Worm (Caenorhabditis elegans) whole organism, midembryonic: ENCODE results near the gene C03G6.6.

Experiments
- T22C8.4 ChIP-seq: fragments of 200-800 bp; sonication (Bioruptor generic); IDR thresholded peaks from 2 replicates; pipeline ENCODE4 v1.3.6; 2022; ENCODE audit warnings: missing genetic modification characterization, missing compliant biosample characterization
- cog-1 ChIP-seq: sonication (generic microtip); optimal IDR thresholded peaks from 2 replicates; lab custom pipeline; 2016; ENCODE audit warnings: missing genetic modification characterization, missing compliant biosample characterization
- flt-1 ChIP-seq: fragments of 200-800 bp; sonication (Bioruptor generic); IDR thresholded peaks from 2 replicates; pipeline ENCODE4 v1.3.6; 2022; ENCODE audit warnings: missing genetic modification characterization, missing compliant biosample characterization
- klf-2 ChIP-seq: fragments of 200-800 bp; sonication (Bioruptor generic); conservative IDR thresholded peaks from 2 replicates; pipeline ENCODE4 v1.3.6; 2022; ENCODE audit warnings: missing genetic modification reagents, missing genetic modification characterization, missing compliant biosample characterization
- med-1 ChIP-seq: sonication (generic microtip); optimal IDR thresholded peaks from 2 replicates; lab custom pipeline; 2017; ENCODE audit warnings: missing genetic modification characterization, mild to moderate bottlenecking, missing compliant biosample characterization, antibody characterized with exemption, missing genetic modification reagents; ENCODE audit not compliant: insufficient read depth
- ref-1 ChIP-seq: fragments of 200-800 bp; sonication (Bioruptor generic); conservative IDR thresholded peaks from 2 replicates; pipeline ENCODE4 v1.3.6; 2022; ENCODE audit warnings: missing genetic modification reagents, missing genetic modification characterization, missing compliant biosample characterization
- tab-1 ChIP-seq: fragments of 200-800 bp; sonication (Bioruptor generic); IDR thresholded peaks from 2 replicates; pipeline ENCODE4 v1.3.6; 2022; ENCODE audit warnings: missing genetic modification characterization, missing compliant biosample characterization
- ztf-23 ChIP-seq: fragments of 200-800 bp; sonication (Bioruptor generic); IDR thresholded peaks from 2 replicates; pipeline ENCODE4 v1.3.6; 2022; ENCODE audit warnings: missing genetic modification reagents, missing genetic modification characterization, missing compliant biosample characterization
- ztf-29 ChIP-seq: fragments of 200-800 bp; sonication (Bioruptor generic); IDR thresholded peaks from 2 replicates; pipeline ENCODE4 v1.3.6; 2022; ENCODE audit warnings: missing genetic modification reagents, missing genetic modification characterization, missing compliant biosample characterization

DNA sequence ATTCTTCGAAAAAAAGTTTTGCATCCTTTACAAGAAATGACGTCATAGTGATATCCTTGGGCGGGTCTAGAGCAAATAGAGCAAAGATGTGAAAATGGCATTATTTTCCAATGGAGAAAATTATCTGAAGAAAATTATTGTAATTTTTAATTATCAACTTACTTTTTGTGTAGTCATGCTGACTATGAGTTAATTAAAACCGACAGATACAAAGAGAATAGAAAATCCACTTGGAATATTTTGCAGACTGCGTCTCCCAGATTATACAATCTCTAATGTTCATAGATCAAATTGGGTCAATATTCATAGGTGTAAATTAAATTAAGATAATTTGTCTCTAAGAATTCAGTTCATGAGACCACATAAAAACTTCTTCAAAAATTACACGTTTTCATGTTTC lies 7.7 kb upstream of the C03G6.6 start, which contains the start of gene nhr-149:
- TF ChIP-seq cog-1 (tag; lab: Kevin White, UChicago), result no peak
- TF ChIP-seq flt-1 (GFP tag; lab: Robert Waterston, UW), result no peak
- TF ChIP-seq ref-1 (GFP tag; lab: Robert Waterston, UW), result no peak
- TF ChIP-seq klf-2, result no peak
- no peak for TF ChIP-seq med-1 (GFP tag; lab: Kevin White, UChicago)
- TF ChIP-seq tab-1, result no peak
- TF ChIP-seq ztf-29 (GFP tag; lab: Robert Waterston, UW), result no peak
- TF ChIP-seq T22C8.4 (GFP tag; lab: Robert Waterston, UW), result no peak
- TF ChIP-seq ztf-23 (GFP tag; lab: Robert Waterston, UW), result no peak
